Worm (Caenorhabditis elegans): Measurements from ENCODE around the gene C45G9.6.

DNA sequence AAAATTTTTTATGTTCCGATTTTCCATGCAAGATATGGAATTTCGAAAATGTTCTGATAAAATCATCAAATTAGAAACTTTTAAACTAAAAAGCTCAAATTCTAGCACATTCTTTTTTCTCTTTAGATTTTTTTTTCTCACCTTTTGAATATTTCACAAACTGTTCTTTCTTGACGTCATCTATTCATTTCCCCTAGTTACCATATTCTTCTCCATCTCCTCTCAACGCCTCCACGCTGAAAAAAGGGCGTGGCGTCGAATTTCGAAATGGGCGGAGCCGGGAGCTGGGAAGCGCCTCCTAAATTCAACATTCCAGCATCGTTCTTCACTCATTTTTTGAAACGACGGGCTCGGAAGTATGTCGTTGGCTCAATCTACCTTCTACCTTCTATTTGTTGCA is 5.9 kb downstream of the C45G9.6 start, which contains the start of gene nlp-43:
- TF ChIP-seq unc-39 (tag; optimal IDR thresholded peaks at IDR 0.05): no peak
- TF ChIP-seq nhr-237 (tag; optimal IDR thresholded peaks at IDR 0.05): no peak
- no peak for TF ChIP-seq ztf-11 (tag; optimal IDR thresholded peaks at IDR 0.05)
- no peak for TF ChIP-seq drap-1 (GFP tag; optimal IDR thresholded peaks at IDR 0.05)
- TF ChIP-seq ces-1 (GFP tag; optimal IDR thresholded peaks at IDR 0.05): no peak
- TF ChIP-seq hlh-1 (tag; optimal IDR thresholded peaks at IDR 0.05): no peak
- TF ChIP-seq blmp-1 (tag; optimal IDR thresholded peaks at IDR 0.05): no peak
- no peak for TF ChIP-seq nhr-2 (tag; optimal IDR thresholded peaks at IDR 0.05)
- TF ChIP-seq lsy-2 (tag; optimal IDR thresholded peaks at IDR 0.05): no peak
- no peak for TF ChIP-seq pha-4 (tag; optimal IDR thresholded peaks at IDR 0.05)
- no peak for TF ChIP-seq elt-3 (tag; optimal IDR thresholded peaks at IDR 0.05)
- no peak for TF ChIP-seq lin-32 (GFP tag; optimal IDR thresholded peaks at IDR 0.05)

Data from whole organism, mixed stage, embryonic.